Fruit fly (Drosophila melanogaster): ENCODE data around the gene hwt.

The hwt gene

dm6 chrX:12473953-12474468 lies 94.2 kb downstream of the hwt start (continued):
- TF ChIP-seq CG18476 (GFP tag; optimal IDR thresholded peaks at IDR 0.05) (peak; percentile 58), CG17802 (tag; optimal IDR thresholded peaks at IDR 0.05) (no peak), fd96Cb (tag; optimal IDR thresholded peaks at IDR 0.05) (peak; percentile 80), CG3407 (GFP tag; optimal IDR thresholded peaks at IDR 0.05) (peak; percentile 36), hth (optimal IDR thresholded peaks at IDR 0.05) (no peak), CG1792 (GFP tag; optimal IDR thresholded peaks at IDR 0.05) (no peak), CG8478 (optimal IDR thresholded peaks at IDR 0.05) (no peak), CG16779 (GFP tag; IDR thresholded peaks at IDR 0.05) (no peak), Gsc (GFP tag; IDR thresholded peaks at IDR 0.05) (no peak), CG42726 (GFP tag; IDR thresholded peaks at IDR 0.05; ENCODE audit: partially characterized antibody) (no peak), CG9437 (GFP tag; optimal IDR thresholded peaks at IDR 0.05) (peak; percentile 74), CG1024 (GFP tag; IDR thresholded peaks at IDR 0.05) (no peak), CG34224 (GFP tag; IDR thresholded peaks at IDR 0.05; ENCODE audit: partially characterized antibody) (no peak), Sox100B (GFP tag; optimal IDR thresholded peaks at IDR 0.05) (peak; percentile 86), odd (GFP tag; optimal IDR thresholded peaks at IDR 0.05) (peak; percentile 79), kah (GFP tag; optimal IDR thresholded peaks at IDR 0.05) (peak; percentile 53), CG6175 (GFP tag; IDR thresholded peaks at IDR 0.05) (peak; percentile 54; the same call in 1 of the 3 replicates), CG11695 (GFP tag; IDR thresholded peaks at IDR 0.05) (peak; percentile 79), run (tag; optimal IDR thresholded peaks at IDR 0.05) (peak; percentile 73), abd-A (tag; optimal IDR thresholded peaks at IDR 0.05) (peak; percentile 81), CG10654 (GFP tag; optimal IDR thresholded peaks at IDR 0.05) (peak; percentile 38), CG12744 (GFP tag; optimal IDR thresholded peaks at IDR 0.05) (no peak), ranshi (GFP tag; IDR thresholded peaks at IDR 0.05) (peak; percentile 57; the same call in 1 of the 2 replicates), CG14710 (tag; optimal IDR thresholded peaks at IDR 0.05) (peak; percentile 77), mld (GFP tag; IDR thresholded peaks at IDR 0.05; ENCODE audit: partially characterized antibody) (no peak), kni (GFP tag; optimal IDR thresholded peaks at IDR 0.05) (no peak), chinmo (GFP tag; IDR thresholded peaks at IDR 0.05; ENCODE audit: partially characterized antibody) (peak; percentile 88; the same call in 1 of the 4 replicates), Fer2 (tag; optimal IDR thresholded peaks at IDR 0.05) (peak; percentile 63), tna (GFP tag; IDR thresholded peaks at IDR 0.05; ENCODE audit: partially characterized antibody) (no peak), CG10209 (GFP tag; optimal IDR thresholded peaks at IDR 0.05) (peak; percentile 78), CG3163 (GFP tag; optimal IDR thresholded peaks at IDR 0.05) (no peak), CG17612 (GFP tag; IDR thresholded peaks at IDR 0.05) (peak; percentile 36; the same call in 1 of the 2 replicates), Nf-YB (GFP tag; optimal IDR thresholded peaks at IDR 0.05) (peak; percentile 60), CG4707 (GFP tag; optimal IDR thresholded peaks at IDR 0.05) (no peak), CG10267 (tag; optimal IDR thresholded peaks at IDR 0.05) (peak; percentile 72), CG10979 (tag; optimal IDR thresholded peaks at IDR 0.05) (peak; percentile 75), wor (GFP tag; IDR thresholded peaks at IDR 0.05) (peak; percentile 56), Gug (GFP tag; IDR thresholded peaks at IDR 0.05) (peak; percentile 55; the same call in 2 of the 4 replicates), ERR (GFP tag; optimal IDR thresholded peaks at IDR 0.05) (no peak), klu (GFP tag; IDR thresholded peaks at IDR 0.05) (peak; percentile 65; the same call in 1 of the 2 replicates), Usf (GFP tag; optimal IDR thresholded peaks at IDR 0.05) (peak; percentile 68), Dek (tag; optimal IDR thresholded peaks at IDR 0.05) (peak; percentile 82), CG13424 (tag; optimal IDR thresholded peaks at IDR 0.05) (peak; percentile 91), crp (GFP tag; optimal IDR thresholded peaks at IDR 0.05) (no peak), sisA (GFP tag; IDR thresholded peaks at IDR 0.05) (peak; percentile 71), MTF-1 (GFP tag; optimal IDR thresholded peaks at IDR 0.05; ENCODE audit: borderline replicate concordance) (no peak), Dip3 (GFP tag; optimal IDR thresholded peaks at IDR 0.05) (no peak), sima (GFP tag; optimal IDR thresholded peaks at IDR 0.05) (no peak), CHES-1-like (GFP tag; optimal IDR thresholded peaks at IDR 0.05) (no peak), oc (tag; optimal IDR thresholded peaks at IDR 0.05) (peak; percentile 18)
